Fruit fly (Drosophila melanogaster) whole organism, prepupa: ENCODE data around the gene CG42587.
"Not testable (repeated sequence)": the region's sequence is repeated elsewhere in the genome, so short reads cannot be mapped to it uniquely, and the experiment has no call there.

Experiments used
- CG6792 ChIP-seq: fragments of 200-800 bp; sonication (Bioruptor generic); optimal IDR thresholded peaks from 3 replicates; lab custom pipeline; 2016; ENCODE audit warnings: missing biosample characterization, missing genetic modification characterization
- Ets96B ChIP-seq: fragments of 200-800 bp; optimal IDR thresholded peaks from 2 replicates; lab custom pipeline; 2019; ENCODE audit warnings: missing biosample characterization, mild to moderate bottlenecking, missing genetic modification characterization, moderate library complexity
- Hr39 ChIP-seq: fragments of 200-800 bp; sonication (Bioruptor generic); optimal IDR thresholded peaks from 2 replicates; lab custom pipeline; 2016; ENCODE audit warnings: missing biosample characterization, missing genetic modification characterization
- dsx ChIP-seq: fragments of 200-800 bp; optimal IDR thresholded peaks from 3 replicates; lab custom pipeline; 2019; ENCODE audit warnings: missing biosample characterization, mild to moderate bottlenecking, missing genetic modification characterization, moderate library complexity; ENCODE audit not compliant: poor library complexity, severe bottlenecking
- spab ChIP-seq: fragments of 200-800 bp; sonication (Bioruptor generic); optimal IDR thresholded peaks from 2 replicates; lab custom pipeline; 2017; ENCODE audit warnings: missing biosample characterization, mild to moderate bottlenecking, missing genetic modification characterization, missing genetic modification reagents
- topi ChIP-seq: fragments of 200-800 bp; sonication (Bioruptor generic); optimal IDR thresholded peaks from 3 replicates; lab custom pipeline; 2016; ENCODE audit warnings: missing biosample characterization, missing genetic modification characterization

DNA sequence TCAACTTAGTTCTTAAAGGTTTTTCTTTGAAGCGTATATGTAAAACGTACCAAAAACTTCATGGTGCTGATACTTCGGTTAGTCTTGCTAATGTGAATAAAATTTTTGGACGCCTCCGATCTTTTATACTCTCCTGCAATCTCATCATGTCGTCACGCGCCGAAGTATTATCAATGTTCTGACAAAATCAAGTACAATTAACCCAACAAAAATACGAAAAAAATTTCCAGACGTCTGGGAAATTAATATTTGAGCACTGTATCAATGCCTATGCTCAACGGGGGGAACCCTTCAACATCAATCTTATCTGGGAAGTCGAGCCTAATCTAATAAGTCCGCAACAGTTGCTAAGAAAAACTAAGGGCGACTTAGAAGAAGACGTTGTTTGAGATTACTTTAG, 7.3 kb downstream of the CG42587 start, which contains the start of gene CG31775:
- not testable (repeated sequence) for TF ChIP-seq topi (GFP tag; lab: Kevin White, UChicago); Ets96B (tag; lab: Kevin White, UChicago); CG6792 (GFP tag; lab: Kevin White, UChicago); spab; dsx (GFP tag; lab: Kevin White, UChicago); Hr39 (GFP tag; lab: Kevin White, UChicago)
